Worm (Caenorhabditis elegans) whole organism, L4/young adult: Measurements from ENCODE around the gene srh-258.

ENCODE experiments used
- W03F9.2 ChIP-seq: fragments of 150-350 bp; optimal IDR thresholded peaks from 2 replicates; lab custom pipeline; 2014; ENCODE audit warnings: missing biosample characterization, missing genetic modification characterization
- dao-5 ChIP-seq: sonication (generic microtip); optimal IDR thresholded peaks from 2 replicates; lab custom pipeline; 2016; ENCODE audit warnings: missing genotype, missing genetic modification characterization, moderate library complexity, missing compliant biosample characterization
- him-1 ChIP-seq: sonication (generic microtip); optimal IDR thresholded peaks from 2 replicates; lab custom pipeline; 2016; ENCODE audit warnings: missing genotype, missing genetic modification reagents, missing genetic modification characterization, missing compliant biosample characterization

DNA sequence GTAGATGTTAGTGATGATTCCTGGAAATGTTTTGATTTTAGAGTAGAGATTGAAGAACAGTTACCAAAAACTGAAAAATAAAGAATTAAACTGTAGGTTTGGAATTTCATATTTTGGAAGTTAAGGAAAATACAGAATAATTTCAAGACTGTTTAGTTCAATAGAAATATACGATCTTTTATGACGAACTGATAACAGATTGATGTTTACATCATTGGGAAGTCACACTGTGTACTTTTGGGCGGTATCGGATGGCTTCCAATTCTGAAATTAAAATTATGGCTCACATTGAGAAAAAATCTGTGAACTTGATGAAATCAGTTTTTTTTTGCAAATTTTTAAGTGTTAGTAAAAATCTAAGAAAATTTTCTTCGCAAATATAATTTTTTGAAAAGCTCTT, 27.5 kb downstream of the srh-258 start, which contains the start of gene T26H5.8:
- TF ChIP-seq him-1 (tag; lab: Kevin White, UChicago): no peak
- peak; percentile 34 for TF ChIP-seq W03F9.2 (tag; lab: Kevin White, UChicago)
- TF ChIP-seq dao-5 (tag; lab: Kevin White, UChicago): no peak
